Worm (Caenorhabditis elegans) whole organism, young adult: ENCODE data around the gene C53C11.1.

Source experiments
- B0019.2 ChIP-seq: fragments of 200-800 bp; sonication (Bioruptor generic); conservative IDR thresholded peaks from 2 replicates; pipeline ENCODE4 v1.3.6; 2022; ENCODE audit warnings: missing genetic modification reagents, missing genetic modification characterization, missing compliant biosample characterization
- B0035.1 ChIP-seq: sonication (generic microtip); optimal IDR thresholded peaks from 2 replicates; lab custom pipeline; 2016; ENCODE audit warnings: missing genetic modification characterization, mild to moderate bottlenecking, missing compliant biosample characterization, missing genotype, missing genetic modification reagents
- B0336.3 ChIP-seq: fragments of 200-800 bp; sonication (Bioruptor generic); IDR thresholded peaks from 2 replicates; pipeline ENCODE4 v1.3.6; 2022; ENCODE audit warnings: missing genetic modification characterization, missing compliant biosample characterization
- C06A6.2 ChIP-seq: fragments of 200-800 bp; sonication (Bioruptor generic); conservative IDR thresholded peaks from 2 replicates; pipeline ENCODE4 v1.3.6; 2022; ENCODE audit warnings: missing genetic modification characterization, missing compliant biosample characterization
- F23B12.7 ChIP-seq: sonication (generic microtip); optimal IDR thresholded peaks from 2 replicates; lab custom pipeline; 2017; ENCODE audit warnings: missing genetic modification characterization, mild to moderate bottlenecking, missing compliant biosample characterization, antibody characterized with exemption, moderate library complexity; ENCODE audit not compliant: insufficient read depth
- F55B11.4 ChIP-seq: sonication (generic microtip); optimal IDR thresholded peaks from 2 replicates; lab custom pipeline; 2016; ENCODE audit warnings: missing compliant biosample characterization, missing genetic modification characterization, borderline replicate concordance; ENCODE audit not compliant: insufficient read depth
- K12H6.12 ChIP-seq: fragments of 200-800 bp; sonication (Bioruptor generic); optimal IDR thresholded peaks from 2 replicates; lab custom pipeline; 2018; ENCODE audit warnings: mild to moderate bottlenecking, missing genetic modification characterization, missing compliant biosample characterization
- Y56A3A.18 ChIP-seq: fragments of 200-800 bp; sonication (Bioruptor generic); IDR thresholded peaks from 2 replicates; pipeline ENCODE4 v1.3.6; 2022; ENCODE audit warnings: missing genetic modification reagents, missing genetic modification characterization, missing compliant biosample characterization
- Y95B8A.8 ChIP-seq: fragments of 200-800 bp; sonication (Bioruptor generic); IDR thresholded peaks from 2 replicates; pipeline ENCODE4 v1.3.6; 2022; ENCODE audit warnings: missing genetic modification reagents, missing genetic modification characterization, missing compliant biosample characterization
- ama-1 ChIP-seq, 3 experiments: fragments of 150-350 bp in 1 of 3; sonication (generic microtip) in 2 of 3; optimal IDR thresholded peaks; 2 replicates each; lab custom pipeline; 2014 to 2018; ENCODE audit warnings: missing biosample characterization in 2 of 3, missing genetic modification characterization in 2 of 3, missing genetic modification reagents in 2 of 3
- athp-1 ChIP-seq: sonication (generic microtip); optimal IDR thresholded peaks from 2 replicates; lab custom pipeline; 2017; ENCODE audit warnings: mild to moderate bottlenecking, missing genetic modification characterization, missing compliant biosample characterization
- attf-5 ChIP-seq: fragments of 200-800 bp; sonication (Bioruptor generic); optimal IDR thresholded peaks from 2 replicates; lab custom pipeline; 2018; ENCODE audit warnings: mild to moderate bottlenecking, missing genetic modification characterization, missing compliant biosample characterization
- attf-6 ChIP-seq: fragments of 200-800 bp; sonication (Bioruptor generic); IDR thresholded peaks from 2 replicates; pipeline ENCODE4 v1.3.6; 2022; ENCODE audit warnings: missing genetic modification reagents, missing genetic modification characterization, missing compliant biosample characterization
- bed-1 ChIP-seq: fragments of 200-800 bp; sonication (Bioruptor generic); IDR thresholded peaks from 2 replicates; pipeline ENCODE4 v1.3.6; 2022; ENCODE audit warnings: missing genetic modification reagents, missing genetic modification characterization, missing compliant biosample characterization
- bed-2 ChIP-seq: fragments of 200-800 bp; sonication (Bioruptor generic); IDR thresholded peaks from 2 replicates; pipeline ENCODE4 v1.3.6; 2022; ENCODE audit warnings: missing genetic modification reagents, missing genetic modification characterization, missing compliant biosample characterization
- ccch-3 ChIP-seq: fragments of 200-800 bp; sonication (Bioruptor generic); optimal IDR thresholded peaks from 2 replicates; lab custom pipeline; 2018; ENCODE audit warnings: mild to moderate bottlenecking, missing genetic modification characterization, missing compliant biosample characterization
- ceh-27 ChIP-seq: fragments of 200-800 bp; sonication (Bioruptor generic); optimal IDR thresholded peaks from 2 replicates; lab custom pipeline; 2018; ENCODE audit warnings: mild to moderate bottlenecking, missing genetic modification characterization, moderate library complexity, missing compliant biosample characterization
- dox-1 ChIP-seq: fragments of 200-800 bp; sonication (Bioruptor generic); IDR thresholded peaks from 2 replicates; pipeline ENCODE4 v1.3.6; 2022; ENCODE audit warnings: missing genetic modification reagents, missing genetic modification characterization, missing compliant biosample characterization
- egrh-3 ChIP-seq: fragments of 200-800 bp; sonication (Bioruptor generic); IDR thresholded peaks from 2 replicates; pipeline ENCODE4 v1.3.6; 2022; ENCODE audit warnings: missing genetic modification reagents, missing genetic modification characterization, missing compliant biosample characterization
- ekl-4 ChIP-seq: fragments of 200-800 bp; sonication (Bioruptor generic); IDR thresholded peaks from 2 replicates; pipeline ENCODE4 v1.3.6; 2022; ENCODE audit warnings: missing genetic modification reagents, missing genetic modification characterization, missing compliant biosample characterization
- fkh-3 ChIP-seq: sonication (generic microtip); optimal IDR thresholded peaks from 2 replicates; lab custom pipeline; 2016; ENCODE audit warnings: mild to moderate bottlenecking, missing genetic modification characterization, missing compliant biosample characterization
- gei-17 ChIP-seq: fragments of 200-800 bp; sonication (Bioruptor generic); optimal IDR thresholded peaks from 2 replicates; lab custom pipeline; 2018; ENCODE audit warnings: mild to moderate bottlenecking, missing genetic modification characterization, missing compliant biosample characterization
- hmg-1.2 ChIP-seq: fragments of 200-800 bp; sonication (Bioruptor generic); IDR thresholded peaks from 2 replicates; pipeline ENCODE4 v1.3.6; 2022; ENCODE audit warnings: missing genetic modification reagents, missing genetic modification characterization, missing compliant biosample characterization
- hsf-1 ChIP-seq: fragments of 200-800 bp; sonication (Bioruptor generic); IDR thresholded peaks from 2 replicates; pipeline ENCODE4 v1.3.6; 2022; ENCODE audit warnings: missing genetic modification reagents, missing genetic modification characterization, missing compliant biosample characterization
- lag-1 ChIP-seq: fragments of 200-800 bp; sonication (Bioruptor generic); IDR thresholded peaks from 2 replicates; pipeline ENCODE4 v1.3.6; 2022; ENCODE audit warnings: missing genetic modification reagents, missing genetic modification characterization, missing compliant biosample characterization
- lin-40 ChIP-seq: sonication (generic microtip); optimal IDR thresholded peaks from 2 replicates; lab custom pipeline; 2016; ENCODE audit warnings: missing genetic modification characterization, mild to moderate bottlenecking, missing compliant biosample characterization, missing genotype, missing genetic modification reagents
- lir-1 ChIP-seq: fragments of 200-800 bp; sonication (Bioruptor generic); conservative IDR thresholded peaks from 2 replicates; pipeline ENCODE4 v1.3.6; 2022; ENCODE audit warnings: missing genetic modification reagents, missing genetic modification characterization, missing compliant biosample characterization
- madf-10 ChIP-seq: sonication (generic microtip); optimal IDR thresholded peaks from 2 replicates; lab custom pipeline; 2016; ENCODE audit warnings: mild to moderate bottlenecking, missing genetic modification characterization, missing compliant biosample characterization
- madf-3 ChIP-seq: fragments of 200-800 bp; sonication (Bioruptor generic); IDR thresholded peaks from 2 replicates; pipeline ENCODE4 v1.3.6; 2022; ENCODE audit warnings: missing genetic modification reagents, missing genetic modification characterization, missing compliant biosample characterization
- mes-4 ChIP-seq: sonication (generic microtip); optimal IDR thresholded peaks from 2 replicates; lab custom pipeline; 2016; ENCODE audit warnings: missing genotype, missing genetic modification characterization, missing compliant biosample characterization
- nfya-2 ChIP-seq: fragments of 200-800 bp; sonication (Bioruptor generic); IDR thresholded peaks from 2 replicates; pipeline ENCODE4 v1.3.6; 2022; ENCODE audit warnings: missing genetic modification reagents, missing genetic modification characterization, missing compliant biosample characterization
- nfyb-1 ChIP-seq: fragments of 200-800 bp; sonication (Bioruptor generic); IDR thresholded peaks from 2 replicates; pipeline ENCODE4 v1.3.6; 2022; ENCODE audit warnings: missing genetic modification reagents, missing genetic modification characterization, missing compliant biosample characterization
- nhr-120 ChIP-seq: fragments of 200-800 bp; sonication (Bioruptor generic); IDR thresholded peaks from 2 replicates; pipeline ENCODE4 v1.3.6; 2022; ENCODE audit warnings: missing genetic modification characterization, missing compliant biosample characterization
- pbrm-1 ChIP-seq: fragments of 200-800 bp; sonication (Bioruptor generic); IDR thresholded peaks from 2 replicates; pipeline ENCODE4 v1.3.6; 2022; ENCODE audit warnings: missing genetic modification reagents, missing genetic modification characterization, missing compliant biosample characterization
- pha-4 ChIP-seq: fragments of 150-350 bp; sonication (generic microtip); optimal IDR thresholded peaks from 2 replicates; lab custom pipeline; 2014; ENCODE audit warnings: missing biosample characterization, missing genetic modification reagents, missing genetic modification characterization
- rec-8 ChIP-seq, 2 experiments: sonication (generic microtip); optimal IDR thresholded peaks; 2 replicates each; lab custom pipeline; 2016; ENCODE audit warnings: mild to moderate bottlenecking in 2 of 2, missing genetic modification characterization in 2 of 2, missing genetic modification reagents in 2 of 2, missing genotype in 2 of 2, missing biosample characterization in 1 of 2, missing compliant biosample characterization in 1 of 2, moderate library complexity in 1 of 2
- repo-1 ChIP-seq: sonication (generic microtip); optimal IDR thresholded peaks from 2 replicates; lab custom pipeline; 2017; ENCODE audit warnings: mild to moderate bottlenecking, missing genetic modification characterization, missing compliant biosample characterization
- snpc-3.4 ChIP-seq: sonication (generic microtip); optimal IDR thresholded peaks from 2 replicates; lab custom pipeline; 2017; ENCODE audit warnings: missing genetic modification characterization, mild to moderate bottlenecking, missing compliant biosample characterization, antibody characterized with exemption, moderate library complexity, missing genotype, missing genetic modification reagents
- sptf-2 ChIP-seq: fragments of 200-800 bp; sonication (Bioruptor generic); optimal IDR thresholded peaks from 2 replicates; lab custom pipeline; 2018; ENCODE audit warnings: mild to moderate bottlenecking, missing genetic modification characterization, missing compliant biosample characterization
- tlf-1 ChIP-seq: fragments of 200-800 bp; sonication (Bioruptor generic); optimal IDR thresholded peaks from 2 replicates; lab custom pipeline; 2018; ENCODE audit warnings: mild to moderate bottlenecking, missing genetic modification characterization, missing compliant biosample characterization
- zfh-2 ChIP-seq: fragments of 200-800 bp; sonication (Bioruptor generic); conservative IDR thresholded peaks from 2 replicates; pipeline ENCODE4 v1.3.6; 2022; ENCODE audit warnings: missing genetic modification reagents, missing genetic modification characterization, missing compliant biosample characterization
- ztf-25 ChIP-seq: fragments of 200-800 bp; sonication (Bioruptor generic); IDR thresholded peaks from 2 replicates; pipeline ENCODE4 v1.3.6; 2022; ENCODE audit warnings: missing genetic modification reagents, missing genetic modification characterization, missing compliant biosample characterization
- ztf-28 ChIP-seq: fragments of 200-800 bp; sonication (Bioruptor generic); IDR thresholded peaks from 2 replicates; pipeline ENCODE4 v1.3.6; 2022; ENCODE audit warnings: missing genetic modification reagents, missing genetic modification characterization, missing compliant biosample characterization

The C53C11.1 gene

DNA sequence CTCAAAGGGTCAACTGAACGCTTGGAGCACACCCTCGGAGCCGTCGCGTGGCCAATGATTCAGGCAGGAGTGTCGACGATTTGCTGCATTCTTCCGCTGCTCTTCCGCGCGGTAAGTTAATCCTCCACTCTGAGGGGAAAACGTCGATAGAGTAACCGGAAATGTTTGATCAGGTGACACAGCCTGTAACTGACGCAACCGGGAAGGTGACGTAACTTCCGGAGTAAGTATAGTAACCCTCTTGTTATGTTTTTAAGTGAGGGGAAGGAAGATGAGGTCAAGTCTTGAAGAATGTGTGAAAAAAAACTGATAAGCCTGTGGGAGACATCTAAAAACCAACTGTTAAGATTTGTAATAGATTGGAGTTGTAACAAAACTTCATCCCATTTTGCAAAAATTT lies 15.6 kb upstream of the C53C11.1 start:
- TF ChIP-seq zfh-2: 0 out of 2 replicates have a peak, but pooled peaks have one; percentile 30
- TF ChIP-seq rec-8 (tag; optimal IDR thresholded peaks at IDR 0.05; lab: Kevin White, UChicago): no peak
- no peak for TF ChIP-seq Y95B8A.8
- no peak for TF ChIP-seq sptf-2
- TF ChIP-seq hmg-1.2: no peak
- TF ChIP-seq lir-1 (GFP tag; lab: Robert Waterston, UW): no peak
- TF ChIP-seq lin-40 (tag; lab: Kevin White, UChicago): no peak

DNA sequence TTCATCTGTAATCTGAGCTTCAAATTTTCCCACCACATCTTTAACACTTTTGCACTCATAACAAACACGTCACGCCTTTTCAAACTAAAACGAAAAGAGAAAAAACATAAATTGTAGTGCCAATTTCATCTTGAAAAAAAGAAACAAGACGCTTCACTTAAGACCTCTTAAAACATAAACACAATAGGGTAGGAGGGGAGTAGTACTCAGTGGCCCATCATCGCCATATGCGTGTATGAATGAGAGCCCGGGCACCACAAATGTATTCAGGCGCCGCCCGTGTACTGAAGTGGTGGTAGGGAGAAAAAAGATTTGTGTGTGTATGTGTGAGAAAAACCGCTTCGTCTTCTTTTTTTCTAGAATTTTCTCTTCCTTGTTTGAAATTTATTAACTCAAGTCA lies 13.4 kb upstream of the C53C11.1 start:
- TF ChIP-seq ceh-27 (GFP tag; lab: Kevin White, UChicago) (peak; percentile 73), bed-2 (GFP tag; lab: Robert Waterston, UW) (no peak), attf-5 (GFP tag; lab: Kevin White, UChicago) (no peak), bed-1 (no peak), ekl-4 (GFP tag; lab: Robert Waterston, UW) (no peak), ccch-3 (no peak)

DNA sequence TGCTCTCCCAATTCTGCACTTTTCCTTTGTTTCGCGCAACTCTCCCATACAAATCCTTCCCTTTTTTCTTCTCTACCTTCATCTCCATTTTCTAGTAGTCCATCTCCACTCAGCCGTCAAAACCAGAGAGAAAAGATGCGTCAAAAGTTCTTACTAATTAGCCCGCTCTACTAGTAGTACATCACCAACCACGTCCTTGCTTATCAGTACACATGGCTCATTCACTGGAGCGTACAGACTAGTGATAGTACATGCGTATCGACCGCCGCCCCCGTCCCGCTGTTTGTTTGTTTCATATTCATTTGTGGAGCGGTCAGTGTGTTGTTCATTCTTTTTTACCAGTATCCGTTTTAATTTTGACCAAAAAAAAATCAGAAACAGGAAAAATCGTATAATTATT lies 11.5 kb upstream of the C53C11.1 start:
- TF ChIP-seq pbrm-1 (GFP tag; lab: Robert Waterston, UW) (no peak), B0336.3 (GFP tag; lab: Robert Waterston, UW) (no peak), F55B11.4 (tag; lab: Kevin White, UChicago) (no peak), dox-1 (GFP tag; lab: Robert Waterston, UW) (0 out of 2 replicates have a peak, but pooled peaks have one; percentile 12), snpc-3.4 (no peak), C06A6.2 (no peak), ztf-28 (no peak), egrh-3 (GFP tag; lab: Robert Waterston, UW) (no peak), fkh-3 (no peak)
- TF ChIP-seq, all 124 proteins: peak for 1

DNA sequence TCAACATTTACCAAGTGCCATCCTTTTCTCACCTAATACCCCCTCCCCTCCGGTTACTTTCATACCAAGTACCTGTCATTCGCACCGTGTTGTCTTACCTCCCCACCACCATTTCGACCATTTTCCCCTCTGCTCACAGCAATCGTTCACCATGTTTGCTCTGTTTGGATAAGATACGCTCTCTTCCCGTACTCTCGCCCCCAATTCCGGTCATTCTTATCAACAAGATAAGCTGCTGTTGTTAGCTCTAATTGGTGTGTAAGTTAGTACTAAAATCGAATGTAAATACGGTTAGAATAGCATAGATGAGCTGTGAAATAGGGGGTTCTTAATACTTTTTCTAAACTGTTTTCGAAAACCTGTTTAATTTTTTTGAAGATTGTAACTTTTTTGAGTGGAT lies 10.0 kb upstream of the C53C11.1 start:
- TF ChIP-seq ama-1 (optimal IDR thresholded peaks at IDR 0.05; lab: Kevin White, UChicago): no peak
- no peak for TF ChIP-seq ama-1 (GFP tag; optimal IDR thresholded peaks at IDR 0.05; lab: Kevin White, UChicago)
- no peak for TF ChIP-seq hsf-1 (GFP tag; lab: Robert Waterston, UW)
- TF ChIP-seq Y56A3A.18 (GFP tag; lab: Robert Waterston, UW): no peak
- no peak for TF ChIP-seq pbrm-1 (GFP tag; lab: Robert Waterston, UW)
- no peak for TF ChIP-seq B0019.2 (GFP tag; lab: Robert Waterston, UW)
- no peak for TF ChIP-seq repo-1
- no peak for TF ChIP-seq athp-1 (tag; lab: Kevin White, UChicago)
- no peak for TF ChIP-seq mes-4
- no peak for TF ChIP-seq K12H6.12
- no peak for TF ChIP-seq lag-1

- TF ChIP-seq madf-3 (GFP tag; lab: Robert Waterston, UW): no peak
- no peak for TF ChIP-seq B0019.2 (GFP tag; lab: Robert Waterston, UW)
- TF ChIP-seq attf-6 (GFP tag; lab: Robert Waterston, UW): no peak
- TF ChIP-seq lin-40 (tag; lab: Kevin White, UChicago): no peak
- no peak for TF ChIP-seq gei-17 (GFP tag; lab: Kevin White, UChicago)
- no peak for TF ChIP-seq ztf-25 (GFP tag; lab: Robert Waterston, UW)
- TF ChIP-seq nfyb-1: no peak
- TF ChIP-seq nfya-2 (GFP tag; lab: Robert Waterston, UW): no peak
- no peak for TF ChIP-seq tlf-1 (GFP tag; lab: Kevin White, UChicago)
- no peak for TF ChIP-seq ekl-4 (GFP tag; lab: Robert Waterston, UW)
- no peak for TF ChIP-seq F23B12.7
- no peak for TF ChIP-seq B0035.1 (tag; lab: Kevin White, UChicago)
- TF ChIP-seq pbrm-1 (GFP tag; lab: Robert Waterston, UW): no peak
- no peak for TF ChIP-seq madf-10 (tag; lab: Kevin White, UChicago)
- no peak for TF ChIP-seq mes-4
- TF ChIP-seq pha-4 (tag; lab: Kevin White, UChicago): no peak
- TF ChIP-seq nhr-120 (GFP tag; lab: Robert Waterston, UW): no peak
Observed at ce11 chrX:17333752-17334151, 6.8 kb upstream of the C53C11.1 start, which contains the start of gene C53C11.5. Gene C53C11.5, plus strand, starts transcription at chrX:17334052.
